Worm (Caenorhabditis elegans) whole organism, young adult: ENCODE data around the gene F20D6.10.

ENCODE experiments used
- B0035.1 ChIP-seq: sonication (generic microtip); optimal IDR thresholded peaks from 2 replicates; lab custom pipeline; 2016; ENCODE audit warnings: missing genetic modification characterization, mild to moderate bottlenecking, missing compliant biosample characterization, missing genotype, missing genetic modification reagents
- B0336.3 ChIP-seq: fragments of 200-800 bp; sonication (Bioruptor generic); IDR thresholded peaks from 2 replicates; pipeline ENCODE4 v1.3.6; 2022; ENCODE audit warnings: missing genetic modification characterization, missing compliant biosample characterization
- C06A6.2 ChIP-seq: fragments of 200-800 bp; sonication (Bioruptor generic); conservative IDR thresholded peaks from 2 replicates; pipeline ENCODE4 v1.3.6; 2022; ENCODE audit warnings: missing genetic modification characterization, missing compliant biosample characterization
- F33H1.4 ChIP-seq: fragments of 200-800 bp; sonication (Bioruptor generic); IDR thresholded peaks from 2 replicates; pipeline ENCODE4 v1.3.6; 2022; ENCODE audit warnings: missing genetic modification reagents, missing genetic modification characterization, missing compliant biosample characterization
- F39B2.1 ChIP-seq: fragments of 200-800 bp; sonication (Bioruptor generic); IDR thresholded peaks from 2 replicates; pipeline ENCODE4 v1.3.6; 2022; ENCODE audit warnings: missing genetic modification reagents, missing genetic modification characterization, missing compliant biosample characterization
- F55B11.4 ChIP-seq: sonication (generic microtip); optimal IDR thresholded peaks from 2 replicates; lab custom pipeline; 2016; ENCODE audit warnings: missing compliant biosample characterization, missing genetic modification characterization, borderline replicate concordance; ENCODE audit not compliant: insufficient read depth
- K11D2.4 ChIP-seq: fragments of 200-800 bp; sonication (Bioruptor generic); IDR thresholded peaks from 2 replicates; pipeline ENCODE4 v1.3.6; 2022; ENCODE audit warnings: missing genetic modification reagents, missing genetic modification characterization, missing compliant biosample characterization
- T26A5.8 ChIP-seq: sonication (generic microtip); optimal IDR thresholded peaks from 2 replicates; lab custom pipeline; 2016; ENCODE audit warnings: missing genetic modification characterization, missing compliant biosample characterization
- atf-7 ChIP-seq: sonication (generic microtip); optimal IDR thresholded peaks from 2 replicates; lab custom pipeline; 2017; ENCODE audit warnings: mild to moderate bottlenecking, missing genetic modification characterization, missing compliant biosample characterization
- attf-5 ChIP-seq: fragments of 200-800 bp; sonication (Bioruptor generic); optimal IDR thresholded peaks from 2 replicates; lab custom pipeline; 2018; ENCODE audit warnings: mild to moderate bottlenecking, missing genetic modification characterization, missing compliant biosample characterization
- attf-6 ChIP-seq: fragments of 200-800 bp; sonication (Bioruptor generic); IDR thresholded peaks from 2 replicates; pipeline ENCODE4 v1.3.6; 2022; ENCODE audit warnings: missing genetic modification reagents, missing genetic modification characterization, missing compliant biosample characterization
- ccch-3 ChIP-seq: fragments of 200-800 bp; sonication (Bioruptor generic); optimal IDR thresholded peaks from 2 replicates; lab custom pipeline; 2018; ENCODE audit warnings: mild to moderate bottlenecking, missing genetic modification characterization, missing compliant biosample characterization
- ceh-100 ChIP-seq: fragments of 200-800 bp; sonication (Bioruptor generic); IDR thresholded peaks from 2 replicates; pipeline ENCODE4 v1.3.6; 2022; ENCODE audit warnings: missing genetic modification reagents, missing genetic modification characterization, missing compliant biosample characterization
- ceh-27 ChIP-seq: fragments of 200-800 bp; sonication (Bioruptor generic); optimal IDR thresholded peaks from 2 replicates; lab custom pipeline; 2018; ENCODE audit warnings: mild to moderate bottlenecking, missing genetic modification characterization, moderate library complexity, missing compliant biosample characterization
- ceh-58 ChIP-seq: fragments of 200-800 bp; sonication (Bioruptor generic); IDR thresholded peaks from 2 replicates; pipeline ENCODE4 v1.3.6; 2022; ENCODE audit warnings: missing genetic modification characterization, missing compliant biosample characterization
- ceh-79 ChIP-seq: sonication (generic microtip); optimal IDR thresholded peaks from 2 replicates; lab custom pipeline; 2017; ENCODE audit warnings: mild to moderate bottlenecking, missing genetic modification characterization, missing compliant biosample characterization
- chd-7 ChIP-seq: sonication (generic microtip); optimal IDR thresholded peaks from 2 replicates; lab custom pipeline; 2016; ENCODE audit warnings: mild to moderate bottlenecking, missing genetic modification characterization, moderate library complexity, missing compliant biosample characterization
- dox-1 ChIP-seq: fragments of 200-800 bp; sonication (Bioruptor generic); IDR thresholded peaks from 2 replicates; pipeline ENCODE4 v1.3.6; 2022; ENCODE audit warnings: missing genetic modification reagents, missing genetic modification characterization, missing compliant biosample characterization
- dpl-1 ChIP-seq: fragments of 150-350 bp; optimal IDR thresholded peaks from 2 replicates; lab custom pipeline; 2014; ENCODE audit warnings: missing biosample characterization, missing genetic modification reagents, missing genetic modification characterization
- hmg-1.2 ChIP-seq: fragments of 200-800 bp; sonication (Bioruptor generic); IDR thresholded peaks from 2 replicates; pipeline ENCODE4 v1.3.6; 2022; ENCODE audit warnings: missing genetic modification reagents, missing genetic modification characterization, missing compliant biosample characterization
- hrde-1 ChIP-seq: sonication (generic microtip); optimal IDR thresholded peaks from 2 replicates; lab custom pipeline; 2016; ENCODE audit warnings: missing genetic modification characterization, mild to moderate bottlenecking, missing compliant biosample characterization, moderate library complexity, missing genotype, missing genetic modification reagents, borderline replicate concordance
- hsf-1 ChIP-seq: fragments of 200-800 bp; sonication (Bioruptor generic); IDR thresholded peaks from 2 replicates; pipeline ENCODE4 v1.3.6; 2022; ENCODE audit warnings: missing genetic modification reagents, missing genetic modification characterization, missing compliant biosample characterization
- lin-26 ChIP-seq: fragments of 200-800 bp; sonication (Bioruptor generic); IDR thresholded peaks from 2 replicates; pipeline ENCODE4 v1.3.6; 2022; ENCODE audit warnings: missing genetic modification reagents, missing genetic modification characterization, missing compliant biosample characterization
- lin-35 ChIP-seq, 3 experiments: fragments of 150-350 bp in 2 of 3; sonication (generic microtip) in 1 of 3; optimal IDR thresholded peaks; 2 replicates each; lab custom pipeline; 2014 to 2018; ENCODE audit warnings: missing biosample characterization in 3 of 3, missing genetic modification characterization in 3 of 3, missing genetic modification reagents in 3 of 3
- lin-54 ChIP-seq: fragments of 200-800 bp; sonication (Bioruptor generic); optimal IDR thresholded peaks from 2 replicates; lab custom pipeline; 2018; ENCODE audit warnings: mild to moderate bottlenecking, missing genetic modification characterization, missing compliant biosample characterization
- lsl-1 ChIP-seq: fragments of 200-800 bp; sonication (Bioruptor generic); optimal IDR thresholded peaks from 2 replicates; lab custom pipeline; 2018; ENCODE audit warnings: mild to moderate bottlenecking, missing genetic modification characterization, moderate library complexity, missing compliant biosample characterization
- madf-6 ChIP-seq: fragments of 200-800 bp; sonication (Bioruptor generic); IDR thresholded peaks from 2 replicates; pipeline ENCODE4 v1.3.6; 2022; ENCODE audit warnings: missing genetic modification reagents, missing genetic modification characterization, missing compliant biosample characterization
- madf-8 ChIP-seq: fragments of 200-800 bp; sonication (Bioruptor generic); conservative IDR thresholded peaks from 2 replicates; pipeline ENCODE4 v1.3.6; 2022; ENCODE audit warnings: missing genetic modification reagents, missing genetic modification characterization, missing compliant biosample characterization
- mcd-1 ChIP-seq: fragments of 200-800 bp; sonication (Bioruptor generic); IDR thresholded peaks from 2 replicates; pipeline ENCODE4 v1.3.6; 2022; ENCODE audit warnings: missing genetic modification reagents, missing genetic modification characterization, missing compliant biosample characterization
- mel-28 ChIP-seq: sonication (generic microtip); optimal IDR thresholded peaks from 2 replicates; lab custom pipeline; 2016; ENCODE audit warnings: borderline replicate concordance, mild to moderate bottlenecking, missing genetic modification characterization, missing compliant biosample characterization
- nfya-1 ChIP-seq: sonication (generic microtip); optimal IDR thresholded peaks from 2 replicates; lab custom pipeline; 2017; ENCODE audit warnings: antibody characterized with exemption, missing compliant biosample characterization, missing genetic modification characterization, borderline replicate concordance; ENCODE audit not compliant: insufficient read depth
- rec-8 ChIP-seq, 2 experiments: sonication (generic microtip); optimal IDR thresholded peaks; 2 replicates each; lab custom pipeline; 2016; ENCODE audit warnings: mild to moderate bottlenecking in 2 of 2, missing genetic modification characterization in 2 of 2, missing genetic modification reagents in 2 of 2, missing genotype in 2 of 2, missing biosample characterization in 1 of 2, missing compliant biosample characterization in 1 of 2, moderate library complexity in 1 of 2
- repo-1 ChIP-seq: sonication (generic microtip); optimal IDR thresholded peaks from 2 replicates; lab custom pipeline; 2017; ENCODE audit warnings: mild to moderate bottlenecking, missing genetic modification characterization, missing compliant biosample characterization
- rpc-1 ChIP-seq, 2 experiments: fragments of 150-350 bp in 1 of 2; sonication (generic microtip) in 1 of 2; optimal IDR thresholded peaks; 2 replicates each; lab custom pipeline; 2014 to 2018; ENCODE audit warnings: missing biosample characterization in 1 of 2, missing genetic modification characterization in 1 of 2, missing genetic modification reagents in 1 of 2, missing genotype in 1 of 2
- sptf-2 ChIP-seq: fragments of 200-800 bp; sonication (Bioruptor generic); optimal IDR thresholded peaks from 2 replicates; lab custom pipeline; 2018; ENCODE audit warnings: mild to moderate bottlenecking, missing genetic modification characterization, missing compliant biosample characterization
- xnd-1 ChIP-seq: sonication (generic microtip); optimal IDR thresholded peaks from 2 replicates; lab custom pipeline; 2016; ENCODE audit warnings: missing genotype, missing genetic modification reagents, missing genetic modification characterization, missing compliant biosample characterization
- zfh-2 ChIP-seq: fragments of 200-800 bp; sonication (Bioruptor generic); conservative IDR thresholded peaks from 2 replicates; pipeline ENCODE4 v1.3.6; 2022; ENCODE audit warnings: missing genetic modification reagents, missing genetic modification characterization, missing compliant biosample characterization
- zim-3 ChIP-seq: sonication (generic microtip); optimal IDR thresholded peaks from 2 replicates; lab custom pipeline; 2017; ENCODE audit warnings: mild to moderate bottlenecking, missing genetic modification characterization, moderate library complexity, missing compliant biosample characterization
- ztf-6 ChIP-seq: fragments of 200-800 bp; sonication (Bioruptor generic); IDR thresholded peaks from 2 replicates; pipeline ENCODE4 v1.3.6; 2022; ENCODE audit warnings: missing genetic modification reagents, missing genetic modification characterization, missing compliant biosample characterization

F20D6.10 gene

DNA sequence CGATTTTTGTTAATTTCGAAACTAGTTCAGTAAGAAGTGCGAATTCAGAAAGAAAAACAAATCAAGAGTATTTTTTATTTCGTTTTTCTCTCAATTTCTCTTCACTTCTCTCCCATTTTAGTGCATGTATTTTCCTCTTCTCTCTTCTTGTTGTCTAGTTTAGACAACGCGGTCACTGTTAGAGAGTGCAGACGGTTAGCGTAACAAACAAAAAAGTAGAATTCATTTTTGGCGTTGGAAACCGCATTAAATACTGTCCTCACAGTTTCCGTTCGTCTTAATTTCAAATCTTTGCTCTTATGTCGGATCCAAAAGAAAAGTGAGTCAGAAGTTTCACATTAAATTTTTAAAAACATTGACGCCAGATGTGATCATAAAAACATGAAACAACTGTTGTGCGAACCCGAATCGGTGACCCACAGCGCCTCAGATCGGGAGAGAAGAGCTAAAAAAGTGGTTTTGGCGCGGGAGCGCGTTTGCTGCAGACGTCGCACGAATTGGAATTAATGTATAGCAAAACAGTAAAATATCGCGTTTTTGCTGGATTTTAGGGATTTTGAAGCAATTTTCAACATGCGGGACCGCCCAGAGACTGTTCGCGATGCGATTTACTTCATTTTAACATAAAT lies 16.7 kb downstream of the F20D6.10 start, which contains the start of gene srp-7 (continued):
- peak; percentile 89 for TF ChIP-seq ceh-100 (GFP tag; lab: Robert Waterston, UW)

- TF ChIP-seq lsl-1 (GFP tag; lab: Kevin White, UChicago) (peak; percentile 83), madf-8 (GFP tag; lab: Robert Waterston, UW) (peak; percentile 43; the same call in 1 of the 2 replicates), F33H1.4 (GFP tag; lab: Robert Waterston, UW) (peak; percentile 79), xnd-1 (tag; lab: Kevin White, UChicago) (peak; percentile 1), ccch-3 (GFP tag; lab: Kevin White, UChicago) (no peak), rec-8 (tag; optimal IDR thresholded peaks at IDR 0.05; lab: Kevin White, UChicago) (no peak), hsf-1 (GFP tag; lab: Robert Waterston, UW) (0 out of 2 replicates have a peak, but pooled peaks have one; percentile 25)
Measured at ce11 chrV:8178279-8178678, 17.5 kb downstream of the F20D6.10 start.

DNA sequence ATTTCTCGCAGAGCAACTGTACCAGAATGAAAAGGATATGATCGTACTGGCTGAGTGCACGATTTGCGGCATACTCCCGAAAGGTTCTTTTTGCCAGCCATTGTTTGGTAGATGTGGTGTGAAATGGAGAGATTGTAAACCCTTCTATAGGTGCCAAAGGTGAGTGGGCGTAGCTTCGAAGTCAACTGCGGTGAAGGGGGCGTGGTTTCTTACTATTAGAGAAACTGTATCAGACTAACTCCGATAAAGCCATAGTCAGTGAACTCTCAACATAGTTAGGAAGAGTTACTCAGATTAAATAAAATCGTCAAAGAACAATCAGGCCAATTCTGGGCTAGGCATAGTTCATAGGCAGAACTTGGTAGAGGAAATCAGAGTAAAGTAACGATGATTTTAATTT lies 18.4 kb downstream of the F20D6.10 start, which contains the start of gene F20D6.9:
F20D6.9 (minus strand) TSS at position 101 of the 400 bp plus-strand sequence.
- no peak for TF ChIP-seq ztf-6 (GFP tag; lab: Robert Waterston, UW)
- no peak for TF ChIP-seq dox-1
- TF ChIP-seq repo-1 (tag; lab: Kevin White, UChicago) = no peak
- no peak for TF ChIP-seq dpl-1 (GFP tag; lab: Kevin White, UChicago)

DNA sequence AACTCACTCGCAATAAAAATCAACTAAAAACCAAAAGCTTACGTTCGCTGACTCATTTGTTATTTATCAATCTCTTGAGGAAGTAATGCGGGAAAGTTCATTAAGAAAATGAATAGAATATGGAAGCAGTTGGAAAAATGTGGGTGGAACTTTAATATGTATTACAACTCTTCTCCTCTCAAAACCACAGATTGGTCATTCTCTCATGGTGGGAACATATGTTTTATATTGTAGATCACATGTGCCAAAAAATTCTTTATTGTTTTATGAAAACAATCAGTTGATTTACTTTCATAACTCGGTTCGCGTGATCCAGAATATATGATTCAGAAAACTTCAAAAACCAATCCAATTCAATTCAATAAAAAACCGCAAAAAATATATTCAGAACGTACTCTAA lies 24.1 kb downstream of the F20D6.10 start:
- TF ChIP-seq atf-7 (no peak), madf-8 (GFP tag; lab: Robert Waterston, UW) (no peak), F39B2.1 (no peak)

DNA sequence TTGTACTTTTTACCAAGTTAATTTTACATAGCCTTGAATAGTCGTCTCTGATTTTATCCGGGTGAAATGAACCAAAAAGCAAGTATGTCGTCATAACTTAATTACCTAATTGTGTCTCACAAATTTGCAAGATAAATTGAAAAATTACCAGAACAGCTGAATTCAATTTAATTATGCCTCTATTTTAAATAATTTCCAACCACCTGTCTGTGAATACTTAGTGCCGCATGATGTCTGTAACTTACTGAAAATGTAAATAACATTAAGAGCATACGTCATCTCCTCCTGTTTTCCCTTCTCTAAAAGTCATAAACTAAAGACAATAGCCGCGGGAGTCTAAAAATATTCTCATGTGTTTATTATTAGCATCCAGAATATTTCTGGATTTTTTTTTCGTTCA lies 25.4 kb downstream of the F20D6.10 start:
- TF ChIP-seq K11D2.4 (GFP tag; lab: Robert Waterston, UW) = no peak
- TF ChIP-seq atf-7 = no peak
- no peak for TF ChIP-seq F55B11.4 (tag; lab: Kevin White, UChicago)
- no peak for TF ChIP-seq zfh-2 (GFP tag; lab: Robert Waterston, UW)
- TF ChIP-seq lin-54 (GFP tag; lab: Kevin White, UChicago) = no peak
- TF ChIP-seq attf-6 (GFP tag; lab: Robert Waterston, UW) = no peak
- TF ChIP-seq mcd-1 (GFP tag; lab: Robert Waterston, UW) = no peak
- no peak for TF ChIP-seq nfya-1 (tag; lab: Kevin White, UChicago)
- TF ChIP-seq ztf-6 (GFP tag; lab: Robert Waterston, UW) = no peak
- TF ChIP-seq hrde-1 = no peak
- no peak for TF ChIP-seq sptf-2 (GFP tag; lab: Kevin White, UChicago)
- TF ChIP-seq chd-7 (tag; lab: Kevin White, UChicago) = no peak
- TF ChIP-seq madf-6 (GFP tag; lab: Robert Waterston, UW) = no peak
- no peak for TF ChIP-seq ceh-58 (GFP tag; lab: Robert Waterston, UW)
- TF ChIP-seq hmg-1.2 = no peak
- TF ChIP-seq lin-26 (GFP tag; lab: Robert Waterston, UW) = no peak
- TF ChIP-seq, all 124 proteins: peak for 0

DNA sequence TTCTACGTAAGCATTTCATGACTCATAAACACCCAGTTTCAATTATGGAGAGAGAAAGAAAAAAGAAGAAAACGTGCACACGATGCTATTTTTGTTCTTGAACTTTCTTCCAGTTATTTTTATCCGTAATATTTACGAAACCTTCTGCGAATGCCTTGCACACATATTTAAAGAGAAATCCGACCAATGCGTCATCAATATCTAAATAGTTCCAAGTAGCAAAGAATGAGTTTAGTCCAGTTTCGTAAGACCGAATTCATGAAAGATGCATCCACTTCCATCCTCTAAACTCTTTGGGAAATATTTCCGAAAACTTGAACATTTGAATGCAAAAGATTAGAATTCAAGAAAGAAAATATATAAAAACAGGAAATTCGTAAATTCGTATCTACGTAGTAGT lies 26.6 kb downstream of the F20D6.10 start:
- TF ChIP-seq rpc-1 (optimal IDR thresholded peaks at IDR 0.05; lab: Kevin White, UChicago) = no peak
- no peak for TF ChIP-seq rpc-1 (tag; optimal IDR thresholded peaks at IDR 0.05; lab: Kevin White, UChicago)
- no peak for TF ChIP-seq B0035.1 (tag; lab: Kevin White, UChicago)
- no peak for TF ChIP-seq C06A6.2 (GFP tag; lab: Robert Waterston, UW)
- no peak for TF ChIP-seq ceh-79
- TF ChIP-seq B0336.3 (GFP tag; lab: Robert Waterston, UW) = no peak
- no peak for TF ChIP-seq T26A5.8 (tag; lab: Kevin White, UChicago)
- no peak for TF ChIP-seq zim-3 (tag; lab: Kevin White, UChicago)
- TF ChIP-seq ceh-27 (GFP tag; lab: Kevin White, UChicago) = no peak
- no peak for TF ChIP-seq mel-28 (tag; lab: Kevin White, UChicago)
- TF ChIP-seq lin-35 (GFP tag; optimal IDR thresholded peaks at IDR 0.05; lab: Kevin White, UChicago) = no peak
- no peak for TF ChIP-seq attf-5 (GFP tag; lab: Kevin White, UChicago)
